Worm (Caenorhabditis elegans): ENCODE results near the gene srr-10.

srr-10 gene

DNA sequence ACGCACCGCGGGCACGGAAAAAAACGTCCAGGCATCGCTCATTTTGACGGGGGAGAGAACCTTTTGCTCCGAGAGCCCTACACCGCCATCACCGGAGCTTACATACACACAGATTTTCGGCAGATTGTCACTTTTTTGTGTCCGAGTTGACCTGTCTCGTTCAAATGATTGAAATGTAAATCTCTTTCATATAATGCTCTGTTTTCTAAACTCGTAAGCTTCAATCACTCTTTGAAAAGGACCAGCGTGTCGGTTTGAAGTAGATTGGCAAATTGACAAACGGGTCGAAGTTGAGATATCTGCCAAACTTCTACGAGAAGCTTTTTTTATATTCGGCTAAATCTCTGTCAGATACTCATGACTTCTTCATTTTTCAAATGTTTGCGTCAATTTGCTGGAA is 11.7 kb downstream of the srr-10 start:
- TF ChIP-seq unc-62 (GFP tag; optimal IDR thresholded peaks at IDR 0.05): no peak
- TF ChIP-seq blmp-1 (tag; optimal IDR thresholded peaks at IDR 0.05): no peak
- no peak for TF ChIP-seq elt-1 (tag; optimal IDR thresholded peaks at IDR 0.05; ENCODE audit: borderline replicate concordance, insufficient read depth)
- TF ChIP-seq lin-13 (tag; optimal IDR thresholded peaks at IDR 0.05): no peak
- no peak for TF ChIP-seq mls-2 (tag; optimal IDR thresholded peaks at IDR 0.05)
- no peak for TF ChIP-seq sem-2 (GFP tag; optimal IDR thresholded peaks at IDR 0.05)
- TF ChIP-seq nhr-76 (tag; optimal IDR thresholded peaks at IDR 0.05): no peak
- no peak for TF ChIP-seq bed-3 (GFP tag; optimal IDR thresholded peaks at IDR 0.05)
- TF ChIP-seq nhr-2 (tag; optimal IDR thresholded peaks at IDR 0.05): no peak
- TF ChIP-seq pha-4 (tag; optimal IDR thresholded peaks at IDR 0.05): no peak
- no peak for TF ChIP-seq elt-3 (tag; optimal IDR thresholded peaks at IDR 0.05)
- no peak for TF ChIP-seq sptf-1 (tag; optimal IDR thresholded peaks at IDR 0.05)
- TF ChIP-seq ceh-39 (tag; optimal IDR thresholded peaks at IDR 0.05): no peak
- TF ChIP-seq ces-1 (GFP tag; optimal IDR thresholded peaks at IDR 0.05): no peak
- TF ChIP-seq zip-8 (tag; optimal IDR thresholded peaks at IDR 0.05): no peak
- TF ChIP-seq mab-5 (tag; optimal IDR thresholded peaks at IDR 0.05): no peak
- TF ChIP-seq tbx-8 (GFP tag; optimal IDR thresholded peaks at IDR 0.05): no peak

DNA sequence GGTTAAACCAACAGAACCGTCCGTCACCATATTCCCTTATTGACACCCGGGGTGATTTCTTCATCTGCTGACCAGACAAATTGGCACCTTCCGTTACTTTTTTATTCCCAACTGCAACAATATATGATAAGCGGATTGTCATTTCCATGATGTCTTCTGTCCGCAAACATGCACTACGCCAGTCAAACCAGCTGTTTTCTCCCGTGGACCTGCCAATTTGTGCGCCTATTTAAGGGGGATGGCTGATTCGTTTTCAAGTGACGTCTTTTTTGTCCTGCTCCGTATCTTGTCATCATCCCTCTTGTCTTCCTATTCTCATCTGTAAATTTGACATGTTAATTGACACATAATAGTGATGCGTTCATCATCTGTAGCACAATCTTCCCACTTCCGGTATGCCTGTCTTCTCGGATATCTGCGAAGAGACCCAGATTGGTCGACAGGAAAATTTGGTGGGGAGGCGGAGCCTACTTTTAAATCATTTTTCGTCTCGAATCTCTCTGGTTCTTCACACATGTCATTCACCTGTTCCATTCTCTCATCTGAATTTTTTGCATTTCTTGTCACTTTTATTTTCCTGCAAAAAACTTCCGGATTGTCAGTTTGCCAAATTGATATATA is 12.7 kb downstream of the srr-10 start:
- TF ChIP-seq drap-1 (GFP tag; optimal IDR thresholded peaks at IDR 0.05) (no peak), ces-1 (GFP tag; optimal IDR thresholded peaks at IDR 0.05) (no peak), nhr-28 (tag; optimal IDR thresholded peaks at IDR 0.05) (no peak), mls-2 (tag; optimal IDR thresholded peaks at IDR 0.05) (no peak), zip-8 (tag; optimal IDR thresholded peaks at IDR 0.05) (no peak), ztf-11 (tag; optimal IDR thresholded peaks at IDR 0.05) (no peak), elt-1 (tag; optimal IDR thresholded peaks at IDR 0.05; ENCODE audit: borderline replicate concordance, insufficient read depth) (no peak)

DNA sequence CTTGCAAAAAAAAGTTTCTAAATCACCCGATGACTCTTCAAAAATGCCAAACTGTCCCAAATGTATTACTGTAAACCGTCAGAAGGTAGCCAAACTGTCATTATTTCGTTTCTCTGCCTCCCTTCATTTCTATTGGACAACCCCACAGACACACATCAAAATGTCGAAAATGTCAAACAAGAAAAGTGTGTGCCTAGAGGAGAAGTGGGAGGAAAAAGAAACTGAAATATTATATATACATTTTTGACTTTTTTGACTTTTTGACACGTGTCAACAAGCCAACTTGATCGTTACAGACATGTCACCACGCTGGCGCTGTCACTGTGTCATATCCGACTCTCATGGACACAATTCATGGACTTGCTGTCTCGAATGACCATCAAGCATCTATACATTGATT is 14.3 kb downstream of the srr-10 start:
- TF ChIP-seq M03D4.4 (tag; optimal IDR thresholded peaks at IDR 0.05) (no peak), ham-2 (GFP tag; optimal IDR thresholded peaks at IDR 0.05) (no peak), nhr-28 (tag; optimal IDR thresholded peaks at IDR 0.05) (no peak), elt-1 (tag; optimal IDR thresholded peaks at IDR 0.05; ENCODE audit: borderline replicate concordance, insufficient read depth) (no peak), ceh-39 (tag; optimal IDR thresholded peaks at IDR 0.05) (no peak), nhr-76 (tag; optimal IDR thresholded peaks at IDR 0.05) (no peak), cnd-1 (tag; optimal IDR thresholded peaks at IDR 0.05) (no peak), blmp-1 (tag; optimal IDR thresholded peaks at IDR 0.05) (no peak), unc-120 (tag; optimal IDR thresholded peaks at IDR 0.05; ENCODE audit: poor library complexity, severe bottlenecking) (no peak), lin-13 (tag; optimal IDR thresholded peaks at IDR 0.05) (no peak), mep-1 (tag; optimal IDR thresholded peaks at IDR 0.05) (no peak), nhr-2 (tag; optimal IDR thresholded peaks at IDR 0.05) (no peak), elt-3 (tag; optimal IDR thresholded peaks at IDR 0.05) (no peak), mls-2 (tag; optimal IDR thresholded peaks at IDR 0.05) (no peak)

DNA sequence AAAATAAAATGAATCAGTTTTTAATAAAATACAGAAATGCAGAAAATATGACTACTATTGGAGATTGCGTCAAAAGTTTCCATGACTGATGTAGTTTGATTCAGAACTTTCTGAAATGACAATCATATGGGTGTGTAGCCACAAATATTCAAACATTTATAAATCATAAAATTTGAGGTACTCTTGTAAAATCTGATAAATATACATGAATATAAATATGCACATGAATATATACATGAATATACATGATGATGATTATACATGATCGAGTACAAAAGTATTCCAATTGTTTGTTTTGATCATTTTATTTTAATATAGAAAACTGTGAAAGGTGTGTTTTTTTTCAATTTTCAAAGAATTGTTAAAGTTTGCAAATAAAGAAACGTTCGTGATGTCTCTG is 19.1 kb downstream of the srr-10 start, which contains the start of gene T05B11.4:
T05B11.4 (minus strand) TSS at position 101 of the 400 bp plus-strand sequence.
- TF ChIP-seq lin-13 (tag; optimal IDR thresholded peaks at IDR 0.05) (no peak), flh-1 (GFP tag; optimal IDR thresholded peaks at IDR 0.05) (no peak), nhr-28 (tag; optimal IDR thresholded peaks at IDR 0.05) (no peak), unc-39 (tag; optimal IDR thresholded peaks at IDR 0.05) (no peak), snpc-4 (tag; optimal IDR thresholded peaks at IDR 0.05) (no peak), ceh-39 (tag; optimal IDR thresholded peaks at IDR 0.05) (no peak), pha-4 (tag; optimal IDR thresholded peaks at IDR 0.05) (no peak), ztf-11 (tag; optimal IDR thresholded peaks at IDR 0.05) (no peak), nhr-2 (tag; optimal IDR thresholded peaks at IDR 0.05) (no peak), sem-2 (GFP tag; optimal IDR thresholded peaks at IDR 0.05) (no peak), nhr-237 (tag; optimal IDR thresholded peaks at IDR 0.05) (no peak), mab-5 (tag; optimal IDR thresholded peaks at IDR 0.05) (no peak), M03D4.4 (tag; optimal IDR thresholded peaks at IDR 0.05) (no peak), lin-32 (GFP tag; optimal IDR thresholded peaks at IDR 0.05) (no peak), hlh-1 (tag; optimal IDR thresholded peaks at IDR 0.05) (no peak), elt-3 (tag; optimal IDR thresholded peaks at IDR 0.05) (no peak), bed-3 (GFP tag; optimal IDR thresholded peaks at IDR 0.05) (no peak), elt-1 (tag; optimal IDR thresholded peaks at IDR 0.05; ENCODE audit: borderline replicate concordance, insufficient read depth) (no peak), lsy-2 (tag; optimal IDR thresholded peaks at IDR 0.05) (no peak)

Measured in whole organism, mixed stage, embryonic.